Worm (Caenorhabditis elegans) whole organism, L2 larva: ENCODE measurements around the gene algn-6.

Experiments
- F13H6.1 ChIP-seq: sonication (generic microtip); optimal IDR thresholded peaks from 2 replicates; lab custom pipeline; 2016; ENCODE audit warnings: missing genetic modification characterization, missing compliant biosample characterization
- R02D3.7 ChIP-seq: fragments of 150-350 bp; optimal IDR thresholded peaks from 2 replicates; lab custom pipeline; 2014; ENCODE audit warnings: missing biosample characterization, missing genetic modification characterization
- Y55F3AM.14 ChIP-seq: fragments of 200-800 bp; sonication (Bioruptor generic); optimal IDR thresholded peaks from 2 replicates; lab custom pipeline; 2018; ENCODE audit warnings: mild to moderate bottlenecking, missing genetic modification characterization, missing compliant biosample characterization
- ZK546.5 ChIP-seq: sonication (generic microtip); optimal IDR thresholded peaks from 2 replicates; lab custom pipeline; 2017; ENCODE audit warnings: missing biosample characterization, missing genetic modification characterization
- alr-1 ChIP-seq: fragments of 150-350 bp; optimal IDR thresholded peaks from 2 replicates; lab custom pipeline; 2014; ENCODE audit warnings: missing biosample characterization, missing genetic modification characterization
- aly-2 ChIP-seq: fragments of 150-350 bp; optimal IDR thresholded peaks from 2 replicates; lab custom pipeline; 2014; ENCODE audit warnings: missing biosample characterization, missing genetic modification characterization
- ama-1 ChIP-seq: fragments of 150-350 bp; optimal IDR thresholded peaks from 2 replicates; lab custom pipeline; 2018; ENCODE audit warnings: inconsistent platforms
- blmp-1 ChIP-seq: sonication (generic microtip); optimal IDR thresholded peaks from 2 replicates; lab custom pipeline; 2017; ENCODE audit warnings: missing genetic modification characterization, mild to moderate bottlenecking, missing compliant biosample characterization, antibody characterized with exemption, moderate library complexity; ENCODE audit not compliant: insufficient read depth
- ceh-16 ChIP-seq: fragments of 150-350 bp; optimal IDR thresholded peaks from 2 replicates; lab custom pipeline; 2014; ENCODE audit warnings: missing biosample characterization, missing genetic modification characterization
- ceh-82 ChIP-seq: fragments of 150-350 bp; optimal IDR thresholded peaks from 2 replicates; lab custom pipeline; 2014; ENCODE audit warnings: missing biosample characterization, missing genetic modification characterization
- crh-2 ChIP-seq: sonication (generic microtip); optimal IDR thresholded peaks from 2 replicates; lab custom pipeline; 2017; ENCODE audit warnings: missing biosample characterization, missing genetic modification characterization
- dmd-4 ChIP-seq: sonication (generic microtip); optimal IDR thresholded peaks from 2 replicates; lab custom pipeline; 2017; ENCODE audit warnings: missing biosample characterization, missing genetic modification characterization
- elt-1 ChIP-seq: fragments of 150-350 bp; optimal IDR thresholded peaks from 2 replicates; lab custom pipeline; 2014; ENCODE audit warnings: missing biosample characterization, missing genetic modification characterization
- elt-3 ChIP-seq: sonication (generic microtip); optimal IDR thresholded peaks from 2 replicates; lab custom pipeline; 2017; ENCODE audit warnings: missing biosample characterization, missing genetic modification characterization
- fos-1 ChIP-seq: fragments of 150-350 bp; optimal IDR thresholded peaks from 2 replicates; lab custom pipeline; 2014; ENCODE audit warnings: missing biosample characterization, missing genetic modification characterization
- gmeb-1 ChIP-seq: fragments of 150-350 bp; optimal IDR thresholded peaks from 2 replicates; lab custom pipeline; 2014; ENCODE audit warnings: missing biosample characterization, missing genetic modification characterization
- lin-11 ChIP-seq: fragments of 150-350 bp; sonication (generic microtip); optimal IDR thresholded peaks from 2 replicates; lab custom pipeline; 2014; ENCODE audit warnings: missing biosample characterization, missing genetic modification characterization, inconsistent platforms, mixed read lengths
- lin-13 ChIP-seq: fragments of 150-350 bp; optimal IDR thresholded peaks from 2 replicates; lab custom pipeline; 2014; ENCODE audit warnings: missing biosample characterization, missing genetic modification reagents, missing genetic modification characterization
- lsy-2 ChIP-seq, 2 experiments: fragments of 150-350 bp in 1 of 2; sonication (generic microtip) in 1 of 2; optimal IDR thresholded peaks; 2 replicates each; lab custom pipeline; 2014 to 2017; ENCODE audit warnings: missing biosample characterization in 2 of 2, missing genetic modification characterization in 2 of 2
- mab-5 ChIP-seq: fragments of 150-350 bp; optimal IDR thresholded peaks from 2 replicates; lab custom pipeline; 2014; ENCODE audit warnings: missing biosample characterization, missing genetic modification characterization
- mdl-1 ChIP-seq, 2 experiments: fragments of 150-350 bp in 1 of 2; sonication (generic microtip) in 1 of 2; optimal IDR thresholded peaks; 2 replicates each; lab custom pipeline; 2017; ENCODE audit warnings: missing biosample characterization in 2 of 2, missing genetic modification characterization in 2 of 2
- nhr-10 ChIP-seq: sonication (generic microtip); optimal IDR thresholded peaks from 2 replicates; lab custom pipeline; 2017; ENCODE audit warnings: missing biosample characterization, missing genetic modification characterization
- nhr-12 ChIP-seq: fragments of 150-350 bp; optimal IDR thresholded peaks from 2 replicates; lab custom pipeline; 2014; ENCODE audit warnings: missing biosample characterization, missing genetic modification characterization
- nhr-21 ChIP-seq: fragments of 150-350 bp; optimal IDR thresholded peaks from 2 replicates; lab custom pipeline; 2014; ENCODE audit warnings: missing biosample characterization, missing genetic modification characterization
- nhr-25 ChIP-seq: fragments of 150-350 bp; sonication (generic microtip); optimal IDR thresholded peaks from 3 replicates; lab custom pipeline; 2014; ENCODE audit warnings: missing biosample characterization, missing genetic modification characterization
- nhr-6 ChIP-seq: fragments of 150-350 bp; optimal IDR thresholded peaks from 2 replicates; lab custom pipeline; 2014; ENCODE audit warnings: missing biosample characterization, missing genetic modification characterization
- nhr-77 ChIP-seq: fragments of 150-350 bp; optimal IDR thresholded peaks from 2 replicates; lab custom pipeline; 2014; ENCODE audit warnings: missing biosample characterization, missing genetic modification characterization
- skn-1 ChIP-seq: sonication (generic microtip); optimal IDR thresholded peaks from 2 replicates; lab custom pipeline; 2017; ENCODE audit warnings: missing biosample characterization, missing genetic modification characterization
- sma-3 ChIP-seq: sonication (generic microtip); optimal IDR thresholded peaks from 2 replicates; lab custom pipeline; 2016; ENCODE audit warnings: missing genetic modification reagents, missing genetic modification characterization, missing compliant biosample characterization
- sma-9 ChIP-seq, 2 experiments: fragments of 150-350 bp in 1 of 2; sonication (generic microtip) in 1 of 2; optimal IDR thresholded peaks; 2 replicates each; lab custom pipeline; 2014 to 2016; ENCODE audit warnings: missing genetic modification characterization in 2 of 2, mild to moderate bottlenecking in 1 of 2, missing biosample characterization in 1 of 2, missing compliant biosample characterization in 1 of 2, missing genetic modification reagents in 1 of 2, moderate library complexity in 1 of 2
- unc-39 ChIP-seq: fragments of 150-350 bp; optimal IDR thresholded peaks from 2 replicates; lab custom pipeline; 2014; ENCODE audit warnings: missing biosample characterization, missing genetic modification characterization
- unc-55 ChIP-seq: fragments of 150-350 bp; sonication (generic microtip); optimal IDR thresholded peaks from 3 replicates; lab custom pipeline; 2014; ENCODE audit warnings: missing biosample characterization, missing genetic modification reagents, missing genetic modification characterization
- unc-62 ChIP-seq: fragments of 150-350 bp; optimal IDR thresholded peaks from 2 replicates; lab custom pipeline; 2014; ENCODE audit warnings: missing biosample characterization, missing genetic modification reagents, missing genetic modification characterization
- zag-1 ChIP-seq: fragments of 150-350 bp; optimal IDR thresholded peaks from 2 replicates; lab custom pipeline; 2014; ENCODE audit warnings: missing biosample characterization, missing genetic modification characterization
- ztf-11 ChIP-seq: sonication (generic microtip); optimal IDR thresholded peaks from 2 replicates; lab custom pipeline; 2017; ENCODE audit warnings: missing biosample characterization, missing genetic modification characterization
- ztf-4 ChIP-seq: fragments of 150-350 bp; optimal IDR thresholded peaks from 2 replicates; lab custom pipeline; 2014; ENCODE audit warnings: missing biosample characterization, missing genetic modification characterization

The algn-6 gene

ce11 chrII:8028246-8028694 is 11.3 kb upstream of the algn-6 start (continued):
- TF ChIP-seq lin-13 (peak; percentile 80), R02D3.7 (tag; lab: Kevin White, UChicago) (no peak), lin-11 (peak; percentile 73), nhr-25 (tag; lab: Kevin White, UChicago) (peak; percentile 50), ztf-4 (tag; lab: Kevin White, UChicago) (peak; percentile 45), skn-1 (tag; lab: Kevin White, UChicago) (no peak), gmeb-1 (tag; lab: Kevin White, UChicago) (peak; percentile 59), sma-3 (GFP tag; lab: Kevin White, UChicago) (peak; percentile 82), nhr-12 (tag; lab: Kevin White, UChicago) (no peak), elt-3 (tag; lab: Kevin White, UChicago) (no peak), zag-1 (tag; lab: Kevin White, UChicago) (peak; percentile 78), blmp-1 (tag; lab: Kevin White, UChicago) (no peak), mab-5 (tag; lab: Kevin White, UChicago) (no peak)

DNA sequence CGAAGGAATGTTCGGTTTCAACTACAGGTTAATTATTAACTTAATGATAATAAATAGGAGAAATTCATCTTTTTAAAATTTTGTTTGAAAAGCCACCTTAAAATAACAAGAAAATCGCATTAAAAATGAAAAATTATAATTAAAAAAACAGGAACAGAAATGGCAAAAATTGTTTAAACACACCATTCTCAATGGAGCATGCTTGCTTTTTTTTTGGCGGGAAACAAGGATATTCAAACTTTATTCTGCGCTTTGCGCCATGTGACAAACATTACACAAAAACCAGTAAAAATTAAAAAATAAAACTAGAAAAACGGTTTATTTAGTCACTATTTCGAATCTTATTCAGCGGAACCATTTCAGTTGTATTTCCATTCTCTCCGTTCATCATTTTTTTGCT is 10.9 kb upstream of the algn-6 start:
- TF ChIP-seq lin-11 (no peak), F13H6.1 (tag; lab: Kevin White, UChicago) (no peak)

DNA sequence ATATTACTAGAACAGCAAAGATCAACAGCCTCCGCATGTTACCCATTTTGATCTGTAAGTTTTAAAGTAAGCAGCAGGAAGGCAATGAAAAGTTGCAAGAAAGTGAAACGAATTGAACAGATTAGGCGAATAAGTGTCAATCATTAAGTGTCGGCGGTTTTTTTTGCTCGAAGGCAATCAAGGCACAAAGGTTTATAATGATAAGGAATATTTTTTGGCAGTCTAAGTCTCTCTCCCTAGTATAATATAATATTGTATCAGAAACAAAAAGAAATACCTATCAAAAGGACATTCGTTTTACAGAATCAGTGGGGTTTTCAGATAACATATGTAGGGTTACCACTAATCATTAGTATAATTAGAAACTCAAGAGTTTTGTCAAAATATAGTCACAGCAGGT is 6.9 kb upstream of the algn-6 start, which contains the start of gene nrf-6:
Gene nrf-6 (minus strand): TSS at position 52 of the 400 bp plus-strand sequence.
- TF ChIP-seq fos-1 (tag; lab: Kevin White, UChicago) (peak; percentile 56), elt-3 (tag; lab: Kevin White, UChicago) (no peak)

DNA sequence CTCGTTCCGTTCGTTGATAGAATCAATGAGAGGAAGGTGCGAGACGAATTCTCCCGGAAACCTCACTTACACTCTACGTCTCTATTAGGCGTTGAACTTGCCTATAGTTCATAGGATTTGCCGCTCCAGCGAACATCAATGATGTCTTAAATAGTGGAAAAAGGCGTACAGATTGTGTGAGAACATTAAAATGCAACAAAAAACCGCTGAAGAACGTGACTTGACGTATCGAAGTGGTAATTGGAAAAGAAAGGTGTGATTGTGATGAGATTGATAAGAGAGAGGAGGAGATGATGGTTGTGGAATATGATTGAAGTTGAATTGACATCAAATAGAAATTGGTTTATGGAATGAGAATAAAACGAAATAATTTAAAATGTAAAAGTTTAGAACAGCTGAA is 5.6 kb upstream of the algn-6 start:
- TF ChIP-seq fos-1 (tag; lab: Kevin White, UChicago) (peak; percentile 46), unc-39 (tag; lab: Kevin White, UChicago) (no peak), alr-1 (no peak)

DNA sequence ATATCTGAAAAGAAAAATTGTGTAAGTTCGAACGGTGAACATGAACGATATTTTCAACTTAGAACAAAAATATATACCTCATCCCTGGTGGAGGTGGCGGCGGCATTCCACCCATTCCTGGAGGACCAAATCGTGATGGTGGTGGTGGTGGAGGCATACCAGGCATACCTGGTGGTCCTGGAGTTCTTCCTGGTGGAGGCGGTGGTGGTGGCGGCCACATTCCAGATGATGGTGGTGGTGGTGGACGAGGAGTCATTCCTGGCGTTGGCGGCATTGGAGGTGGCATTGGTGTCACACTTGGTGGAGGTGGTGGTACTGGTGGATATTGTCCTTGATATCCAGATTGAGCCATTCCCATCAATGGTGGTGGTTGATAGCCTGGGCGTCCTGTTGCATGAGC is 5.0 kb upstream of the algn-6 start:
- TF ChIP-seq lsy-2 (tag; optimal IDR thresholded peaks at IDR 0.05; lab: Kevin White, UChicago): no peak
- TF ChIP-seq dmd-4 (tag; lab: Kevin White, UChicago): no peak
- TF ChIP-seq fos-1 (tag; lab: Kevin White, UChicago): no peak
- TF ChIP-seq ceh-82: no peak
- TF ChIP-seq nhr-12 (tag; lab: Kevin White, UChicago): no peak
- no peak for TF ChIP-seq sma-9 (GFP tag; optimal IDR thresholded peaks at IDR 0.05; lab: Kevin White, UChicago)
- no peak for TF ChIP-seq sma-9 (tag; optimal IDR thresholded peaks at IDR 0.05; lab: Kevin White, UChicago)
- no peak for TF ChIP-seq ZK546.5 (tag; lab: Kevin White, UChicago)
- TF ChIP-seq elt-3 (tag; lab: Kevin White, UChicago): no peak
- TF ChIP-seq alr-1: no peak
- TF ChIP-seq nhr-21 (tag; lab: Kevin White, UChicago): no peak
- no peak for TF ChIP-seq F13H6.1 (tag; lab: Kevin White, UChicago)
- no peak for TF ChIP-seq nhr-10 (tag; lab: Kevin White, UChicago)
- no peak for TF ChIP-seq ama-1
- no peak for TF ChIP-seq R02D3.7 (tag; lab: Kevin White, UChicago)

- TF ChIP-seq gmeb-1 (tag; lab: Kevin White, UChicago) (no peak), Y55F3AM.14 (no peak), mdl-1 (tag; optimal IDR thresholded peaks at IDR 0.05; lab: Kevin White, UChicago) (no peak), sma-3 (GFP tag; lab: Kevin White, UChicago) (no peak), nhr-6 (tag; lab: Kevin White, UChicago) (no peak), ceh-16 (tag; lab: Kevin White, UChicago) (no peak), aly-2 (tag; lab: Kevin White, UChicago) (no peak), unc-62 (GFP tag; lab: Kevin White, UChicago) (no peak), ztf-11 (tag; lab: Kevin White, UChicago) (no peak), nhr-10 (tag; lab: Kevin White, UChicago) (no peak), nhr-77 (tag; lab: Kevin White, UChicago) (no peak), dmd-4 (tag; lab: Kevin White, UChicago) (no peak), lin-13 (no peak), elt-1 (tag; lab: Kevin White, UChicago) (no peak), blmp-1 (tag; lab: Kevin White, UChicago) (no peak), crh-2 (tag; lab: Kevin White, UChicago) (no peak), unc-39 (tag; lab: Kevin White, UChicago) (no peak), alr-1 (no peak), unc-55 (GFP tag; lab: Kevin White, UChicago) (no peak), ceh-82 (no peak)
- TF ChIP-seq, all 48 proteins: peak for 0
These were observed 3.9 kb upstream of the algn-6 start, which contains the start of gene sap-49 for ce11 chrII:8035667-8036066. TSS of gene sap-49 (minus strand) at chrII:8035767.
